Fruit fly (Drosophila melanogaster) whole organism, embryonic: Measurements from ENCODE around the gene CG42814.

Source experiments
- Atf-2 ChIP-seq: fragments of 200-800 bp; sonication (Bioruptor generic); optimal IDR thresholded peaks from 2 replicates; lab custom pipeline; 2016; ENCODE audit warnings: missing biosample characterization, missing genetic modification characterization
- B-H2 ChIP-seq: fragments of 200-800 bp; sonication (Bioruptor generic); optimal IDR thresholded peaks from 2 replicates; lab custom pipeline; 2018; ENCODE audit warnings: missing biosample characterization, mild to moderate bottlenecking, missing genetic modification characterization
- Blimp-1 ChIP-seq: fragments of 200-800 bp; sonication (Bioruptor generic); optimal IDR thresholded peaks from 3 replicates; lab custom pipeline; 2018; ENCODE audit warnings: missing biosample characterization, missing genetic modification characterization, mild to moderate bottlenecking, moderate library complexity, missing genetic modification reagents
- BtbVII ChIP-seq: fragments of 200-800 bp; sonication (Bioruptor generic); optimal IDR thresholded peaks from 3 replicates; lab custom pipeline; 2017; ENCODE audit warnings: missing biosample characterization, mild to moderate bottlenecking, missing genetic modification characterization
- C15 ChIP-seq: fragments of 200-800 bp; sonication (Bioruptor generic); IDR thresholded peaks from 3 replicates; pipeline ENCODE4 v1.3.6; 2022; ENCODE audit warnings: missing biosample characterization, missing genetic modification characterization
- CG11696 ChIP-seq: fragments of 200-800 bp; sonication (Bioruptor generic); IDR thresholded peaks from 2 replicates; pipeline ENCODE4 v1.3.6; 2022; ENCODE audit warnings: missing biosample characterization, missing genetic modification characterization
- CG11723 ChIP-seq: fragments of 200-800 bp; sonication (Bioruptor generic); optimal IDR thresholded peaks from 2 replicates; lab custom pipeline; 2017; ENCODE audit warnings: missing biosample characterization, mild to moderate bottlenecking, missing genetic modification characterization
- CG12299 ChIP-seq: fragments of 200-800 bp; sonication (Bioruptor generic); optimal IDR thresholded peaks from 2 replicates; lab custom pipeline; 2018; ENCODE audit warnings: missing biosample characterization, mild to moderate bottlenecking, missing genetic modification characterization
- CG15601 ChIP-seq: fragments of 200-800 bp; sonication (Bioruptor generic); optimal IDR thresholded peaks from 3 replicates; lab custom pipeline; 2019; ENCODE audit warnings: missing biosample characterization, mild to moderate bottlenecking, missing genetic modification characterization, moderate library complexity
- CG1602 ChIP-seq: fragments of 200-800 bp; sonication (Bioruptor generic); optimal IDR thresholded peaks from 3 replicates; lab custom pipeline; 2016; ENCODE audit warnings: missing biosample characterization, missing genetic modification characterization
- CG17359 ChIP-seq: fragments of 200-800 bp; sonication (Bioruptor generic); optimal IDR thresholded peaks from 3 replicates; lab custom pipeline; 2018; ENCODE audit warnings: missing biosample characterization, mild to moderate bottlenecking, missing genetic modification characterization, moderate library complexity
- CG3281 ChIP-seq: fragments of 200-800 bp; sonication (Bioruptor generic); optimal IDR thresholded peaks from 3 replicates; lab custom pipeline; 2017; ENCODE audit warnings: missing biosample characterization, mild to moderate bottlenecking, missing genetic modification characterization
- CG4854 ChIP-seq: fragments of 200-800 bp; sonication (Bioruptor generic); optimal IDR thresholded peaks from 2 replicates; lab custom pipeline; 2016; ENCODE audit warnings: missing biosample characterization, missing genetic modification characterization, inconsistent platforms
- CG6683 ChIP-seq: fragments of 200-800 bp; sonication (Bioruptor generic); optimal IDR thresholded peaks from 2 replicates; lab custom pipeline; 2017; ENCODE audit warnings: missing biosample characterization, mild to moderate bottlenecking, missing genetic modification characterization, missing genetic modification reagents
- CG7745 ChIP-seq: fragments of 200-800 bp; sonication (Bioruptor generic); optimal IDR thresholded peaks from 2 replicates; lab custom pipeline; 2018; ENCODE audit warnings: missing biosample characterization, mild to moderate bottlenecking, missing genetic modification characterization, moderate library complexity
- CG7839 ChIP-seq: fragments of 200-800 bp; sonication (Bioruptor generic); optimal IDR thresholded peaks from 3 replicates; lab custom pipeline; 2018; ENCODE audit warnings: missing biosample characterization, mild to moderate bottlenecking, missing genetic modification characterization, moderate library complexity
- CG8089 ChIP-seq: fragments of 200-800 bp; sonication (Bioruptor generic); optimal IDR thresholded peaks from 3 replicates; lab custom pipeline; 2016; ENCODE audit warnings: missing biosample characterization, missing genetic modification characterization
- CG8924 ChIP-seq: fragments of 200-800 bp; optimal IDR thresholded peaks from 3 replicates; lab custom pipeline; 2019; ENCODE audit warnings: missing biosample characterization, mild to moderate bottlenecking, missing genetic modification characterization, moderate library complexity
- CG9817 ChIP-seq: fragments of 200-800 bp; sonication (Bioruptor generic); optimal IDR thresholded peaks from 2 replicates; lab custom pipeline; 2018; ENCODE audit warnings: missing biosample characterization, mild to moderate bottlenecking, missing genetic modification characterization, moderate library complexity
- CG9876 ChIP-seq: fragments of 200-800 bp; sonication (Bioruptor generic); optimal IDR thresholded peaks from 2 replicates; lab custom pipeline; 2016; ENCODE audit warnings: missing biosample characterization, missing genetic modification characterization
- Dbx ChIP-seq: fragments of 200-800 bp; sonication (Bioruptor generic); IDR thresholded peaks from 3 replicates; pipeline ENCODE4 v1.3.6; 2022; ENCODE audit warnings: missing biosample characterization, missing genetic modification characterization
- Doc2 ChIP-seq: fragments of 200-800 bp; sonication (Bioruptor generic); IDR thresholded peaks from 2 replicates; pipeline ENCODE4 v1.3.6; 2022; ENCODE audit warnings: missing biosample characterization, missing genetic modification characterization
- Kr ChIP-seq: fragments of 200-800 bp; sonication (Bioruptor generic); optimal IDR thresholded peaks from 2 replicates; lab custom pipeline; 2017; ENCODE audit warnings: missing biosample characterization, mild to moderate bottlenecking, missing genetic modification characterization
- MTF-1 ChIP-seq: fragments of 200-800 bp; sonication (Bioruptor generic); optimal IDR thresholded peaks from 2 replicates; lab custom pipeline; 2018; ENCODE audit warnings: missing biosample characterization, mild to moderate bottlenecking, missing genetic modification characterization, borderline replicate concordance
- NC2α ChIP-seq: fragments of 200-800 bp; sonication (Bioruptor generic); optimal IDR thresholded peaks from 2 replicates; lab custom pipeline; 2016; ENCODE audit warnings: missing biosample characterization, missing genetic modification characterization
- NC2β ChIP-seq: fragments of 200-800 bp; sonication (Bioruptor generic); optimal IDR thresholded peaks from 2 replicates; lab custom pipeline; 2016; ENCODE audit warnings: missing biosample characterization, missing genetic modification characterization
- Pdp1 ChIP-seq, 2 experiments: fragments of 200-800 bp; sonication (Bioruptor generic); optimal IDR thresholded peaks; 3 replicates each; lab custom pipeline; 2016; ENCODE audit warnings: missing biosample characterization in 2 of 2, missing genetic modification characterization in 2 of 2, mild to moderate bottlenecking in 1 of 2, moderate library complexity in 1 of 2
- Rx ChIP-seq: fragments of 200-800 bp; sonication (Bioruptor generic); IDR thresholded peaks from 2 replicates; pipeline ENCODE4 v1.3.6; 2022; ENCODE audit warnings: missing biosample characterization, missing genetic modification characterization
- Sin3A ChIP-seq: fragments of >200 bp; optimal IDR thresholded peaks from 2 replicates; lab custom pipeline; 2018
- Trl ChIP-seq, 3 experiments: fragments of >200 bp in 2 of 3; fragments of 200-800 bp in 1 of 3; sonication (Bioruptor generic) in 1 of 3; optimal IDR thresholded peaks; 2 replicates in 1 of 3; 3 replicates in 2 of 3; lab custom pipeline; 2016 to 2017; ENCODE audit warnings: missing biosample characterization in 1 of 3, missing genetic modification characterization in 1 of 3
- Xbp1 ChIP-seq: fragments of 200-800 bp; sonication (Bioruptor generic); optimal IDR thresholded peaks from 3 replicates; lab custom pipeline; 2016; ENCODE audit warnings: missing biosample characterization, mild to moderate bottlenecking, missing genetic modification characterization
- ato ChIP-seq: fragments of 200-800 bp; sonication (Bioruptor generic); IDR thresholded peaks from 2 replicates; pipeline ENCODE4 v1.3.6; 2022; ENCODE audit warnings: missing biosample characterization, missing genetic modification characterization; ENCODE audit not compliant: partially characterized antibody
- br ChIP-seq: fragments of >200 bp; optimal IDR thresholded peaks from 2 replicates; lab custom pipeline; 2017
- cas ChIP-seq: fragments of 200-800 bp; sonication (Bioruptor generic); IDR thresholded peaks from 2 replicates; pipeline ENCODE4 v1.3.6; 2022; ENCODE audit warnings: missing biosample characterization, missing genetic modification characterization
- chm ChIP-seq: fragments of 200-800 bp; sonication (Bioruptor generic); IDR thresholded peaks from 2 replicates; pipeline ENCODE4 v1.3.6; 2022; ENCODE audit warnings: missing biosample characterization, missing genetic modification characterization
- dan ChIP-seq: fragments of 200-800 bp; sonication (Bioruptor generic); IDR thresholded peaks from 2 replicates; pipeline ENCODE4 v1.3.6; 2022; ENCODE audit warnings: missing biosample characterization, missing genetic modification characterization
- eyg ChIP-seq: fragments of 200-800 bp; sonication (Bioruptor generic); optimal IDR thresholded peaks from 3 replicates; lab custom pipeline; 2016; ENCODE audit warnings: missing biosample characterization, missing genetic modification characterization
- fd102C ChIP-seq: fragments of 200-800 bp; sonication (Bioruptor generic); optimal IDR thresholded peaks from 2 replicates; lab custom pipeline; 2018; ENCODE audit warnings: missing biosample characterization, mild to moderate bottlenecking, missing genetic modification characterization, moderate library complexity
- fd96Cb ChIP-seq: fragments of 200-800 bp; sonication (Bioruptor generic); optimal IDR thresholded peaks from 2 replicates; lab custom pipeline; 2018; ENCODE audit warnings: missing biosample characterization, mild to moderate bottlenecking, missing genetic modification characterization, moderate library complexity
- fru ChIP-seq: fragments of >200 bp; optimal IDR thresholded peaks from 2 replicates; lab custom pipeline; 2017
- gsb ChIP-seq: fragments of 200-800 bp; sonication (Bioruptor generic); IDR thresholded peaks from 2 replicates; pipeline ENCODE4 v1.3.6; 2022; ENCODE audit warnings: missing biosample characterization, missing genetic modification characterization
- gsb-n ChIP-seq: fragments of 200-800 bp; sonication (Bioruptor generic); optimal IDR thresholded peaks from 3 replicates; lab custom pipeline; 2018; ENCODE audit warnings: missing biosample characterization, mild to moderate bottlenecking, missing genetic modification characterization
- her ChIP-seq: fragments of 200-800 bp; sonication (Bioruptor generic); optimal IDR thresholded peaks from 2 replicates; lab custom pipeline; 2016; ENCODE audit warnings: missing biosample characterization, missing genetic modification characterization
- ken ChIP-seq: fragments of 200-800 bp; sonication (Bioruptor generic); IDR thresholded peaks from 3 replicates; pipeline ENCODE4 v1.3.6; 2022; ENCODE audit warnings: missing biosample characterization, missing genetic modification characterization
- luna ChIP-seq: fragments of 200-800 bp; sonication (Bioruptor generic); optimal IDR thresholded peaks from 2 replicates; lab custom pipeline; 2016; ENCODE audit warnings: missing biosample characterization, missing genetic modification characterization
- pum ChIP-seq: fragments of 200-800 bp; sonication (Bioruptor generic); optimal IDR thresholded peaks from 2 replicates; lab custom pipeline; 2016; ENCODE audit warnings: missing biosample characterization, missing genetic modification characterization
- scrt ChIP-seq: fragments of 200-800 bp; sonication (Bioruptor generic); optimal IDR thresholded peaks from 2 replicates; lab custom pipeline; 2018; ENCODE audit warnings: missing biosample characterization, mild to moderate bottlenecking, missing genetic modification characterization, moderate library complexity
- sima ChIP-seq: fragments of 200-800 bp; sonication (Bioruptor generic); optimal IDR thresholded peaks from 2 replicates; lab custom pipeline; 2016; ENCODE audit warnings: missing biosample characterization, missing genetic modification characterization
- sisA ChIP-seq: fragments of 200-800 bp; sonication (Bioruptor generic); IDR thresholded peaks from 2 replicates; pipeline ENCODE4 v1.3.6; 2022; ENCODE audit warnings: missing biosample characterization, missing genetic modification characterization
- so ChIP-seq: fragments of 200-800 bp; sonication (Bioruptor generic); IDR thresholded peaks from 3 replicates; pipeline ENCODE4 v1.3.6; 2022; ENCODE audit warnings: missing biosample characterization, missing genetic modification characterization
- sr ChIP-seq: fragments of 200-800 bp; sonication (Bioruptor generic); IDR thresholded peaks from 3 replicates; pipeline ENCODE4 v1.3.6; 2022; ENCODE audit warnings: missing biosample characterization, missing genetic modification characterization

The CG42814 gene

dm6 chr3R:27244742-27245400, 15.6 kb upstream of the CG42814 start, which contains the start of gene CG18766 (continued):
- TF ChIP-seq CG15601 (tag; lab: Kevin White, UChicago) (no peak), MTF-1 (no peak), CG12299 (tag; lab: Kevin White, UChicago) (no peak), scrt (GFP tag; lab: Kevin White, UChicago) (peak; percentile 99), Blimp-1 (no peak), CG3281 (no peak), CG11696 (no peak), Atf-2 (no peak), ken (GFP tag; lab: Robert Waterston, UW) (0 out of 3 replicates have a peak, but pooled peaks have one; percentile 19), Kr (no peak), fru (lab: Kevin White, UChicago) (no peak), gsb-n (tag; lab: Kevin White, UChicago) (peak; percentile 5), CG11723 (GFP tag; lab: Kevin White, UChicago) (no peak), luna (GFP tag; lab: Kevin White, UChicago) (peak; percentile 9), CG17359 (tag; lab: Kevin White, UChicago) (no peak), Doc2 (GFP tag; lab: Robert Waterston, UW) (no peak), eyg (GFP tag; lab: Kevin White, UChicago) (no peak), sisA (GFP tag; lab: Robert Waterston, UW) (no peak), Dbx (GFP tag; lab: Robert Waterston, UW) (no peak), dan (GFP tag; lab: Robert Waterston, UW) (no peak), CG6683 (GFP tag; lab: Kevin White, UChicago) (no peak), CG9876 (GFP tag; lab: Kevin White, UChicago) (peak; percentile 3), CG8924 (tag; lab: Kevin White, UChicago) (peak; percentile 14), CG9817 (tag; lab: Kevin White, UChicago) (no peak), NC2β (GFP tag; lab: Kevin White, UChicago) (no peak), gsb (no peak), CG8089 (GFP tag; lab: Kevin White, UChicago) (peak; percentile 7), CG7839 (tag; lab: Kevin White, UChicago) (no peak), fd96Cb (no peak), BtbVII (GFP tag; lab: Kevin White, UChicago) (no peak), Trl (optimal IDR thresholded peaks at IDR 0.05; lab: Kevin White, UChicago) (peak in 1 of 2 experiments; percentile 59), Trl (GFP tag; optimal IDR thresholded peaks at IDR 0.05; lab: Kevin White, UChicago) (peak; percentile 50), so (GFP tag; lab: Robert Waterston, UW) (no peak), Rx (GFP tag; lab: Robert Waterston, UW) (no peak), CG1602 (GFP tag; lab: Kevin White, UChicago) (no peak), CG4854 (GFP tag; lab: Kevin White, UChicago) (no peak), her (peak; percentile 20), fd102C (GFP tag; lab: Kevin White, UChicago) (no peak), sima (GFP tag; lab: Kevin White, UChicago) (no peak), br (no peak), Xbp1 (peak; percentile 25), chm (GFP tag; lab: Robert Waterston, UW) (no peak), C15 (GFP tag; lab: Robert Waterston, UW) (no peak), CG7745 (tag; lab: Kevin White, UChicago) (peak; percentile 32), ato (GFP tag; lab: Robert Waterston, UW) (peak; percentile 42; the same call in 1 of the 2 replicates), pum (GFP tag; lab: Kevin White, UChicago) (no peak), cas (0 out of 2 replicates have a peak, but pooled peaks have one; percentile 22), Sin3A (lab: Kevin White, UChicago) (peak; percentile 51), B-H2 (GFP tag; lab: Kevin White, UChicago) (peak; percentile 20), NC2α (no peak), Pdp1 (GFP tag; optimal IDR thresholded peaks at IDR 0.05; lab: Kevin White, UChicago) (peak in 1 of 2 experiments; percentile 57), sr (GFP tag; lab: Robert Waterston, UW) (0 out of 3 replicates have a peak, but pooled peaks have one; percentile 44)
